Worm (Caenorhabditis elegans) whole organism, early embryonic: ENCODE results near the gene F32D1.3.
"Not testable (repeated sequence)": the region's sequence is repeated elsewhere in the genome, so short reads cannot be mapped to it uniquely, and the experiment has no call there.

Experiments
- F13C5.2 ChIP-seq: sonication (generic microtip); optimal IDR thresholded peaks from 2 replicates; lab custom pipeline; 2017; ENCODE audit warnings: mild to moderate bottlenecking, missing genetic modification characterization, inconsistent platforms, missing compliant biosample characterization
- ama-1 ChIP-seq: fragments of 150-350 bp; optimal IDR thresholded peaks from 2 replicates; lab custom pipeline; 2014
- flt-1 ChIP-seq: fragments of 200-800 bp; sonication (Bioruptor generic); IDR thresholded peaks from 2 replicates; pipeline ENCODE4 v1.3.6; 2022; ENCODE audit warnings: missing genetic modification characterization, missing compliant biosample characterization
- hmbx-1 ChIP-seq: sonication (generic microtip); optimal IDR thresholded peaks from 2 replicates; lab custom pipeline; 2016; ENCODE audit warnings: mild to moderate bottlenecking, missing genetic modification characterization, missing compliant biosample characterization
- hnd-1 ChIP-seq: sonication (generic microtip); optimal IDR thresholded peaks from 2 replicates; lab custom pipeline; 2016; ENCODE audit warnings: missing genetic modification characterization, missing compliant biosample characterization
- sea-1 ChIP-seq: fragments of 200-800 bp; sonication (Bioruptor generic); conservative IDR thresholded peaks from 2 replicates; pipeline ENCODE4 v1.3.6; 2022; ENCODE audit warnings: missing genetic modification characterization, missing compliant biosample characterization

- TF ChIP-seq ama-1; flt-1 (GFP tag; lab: Robert Waterston, UW); hmbx-1; sea-1 (GFP tag; lab: Robert Waterston, UW); F13C5.2; hnd-1 (tag; lab: Kevin White, UChicago): not testable (repeated sequence)
These were observed 27.9 kb downstream of the F32D1.3 start for ce11 chrV:4333518-4333917.
